Worm (Caenorhabditis elegans) whole organism, L2 larva: Measurements from ENCODE around the gene C14A4.7.

Experiments
- C34F6.9 ChIP-seq: fragments of 150-350 bp; optimal IDR thresholded peaks from 2 replicates; lab custom pipeline; 2014; ENCODE audit warnings: missing biosample characterization, missing genetic modification characterization
- F13H6.1 ChIP-seq: sonication (generic microtip); optimal IDR thresholded peaks from 2 replicates; lab custom pipeline; 2016; ENCODE audit warnings: missing genetic modification characterization, missing compliant biosample characterization
- Y55F3AM.14 ChIP-seq: fragments of 200-800 bp; sonication (Bioruptor generic); optimal IDR thresholded peaks from 2 replicates; lab custom pipeline; 2018; ENCODE audit warnings: mild to moderate bottlenecking, missing genetic modification characterization, missing compliant biosample characterization
- ZK546.5 ChIP-seq: sonication (generic microtip); optimal IDR thresholded peaks from 2 replicates; lab custom pipeline; 2017; ENCODE audit warnings: missing biosample characterization, missing genetic modification characterization
- alr-1 ChIP-seq: fragments of 150-350 bp; optimal IDR thresholded peaks from 2 replicates; lab custom pipeline; 2014; ENCODE audit warnings: missing biosample characterization, missing genetic modification characterization
- aly-2 ChIP-seq: fragments of 150-350 bp; optimal IDR thresholded peaks from 2 replicates; lab custom pipeline; 2014; ENCODE audit warnings: missing biosample characterization, missing genetic modification characterization
- ama-1 ChIP-seq: fragments of 150-350 bp; optimal IDR thresholded peaks from 2 replicates; lab custom pipeline; 2018; ENCODE audit warnings: inconsistent platforms
- blmp-1 ChIP-seq: sonication (generic microtip); optimal IDR thresholded peaks from 2 replicates; lab custom pipeline; 2017; ENCODE audit warnings: missing genetic modification characterization, mild to moderate bottlenecking, missing compliant biosample characterization, antibody characterized with exemption, moderate library complexity; ENCODE audit not compliant: insufficient read depth
- ceh-16 ChIP-seq: fragments of 150-350 bp; optimal IDR thresholded peaks from 2 replicates; lab custom pipeline; 2014; ENCODE audit warnings: missing biosample characterization, missing genetic modification characterization
- ceh-82 ChIP-seq: fragments of 150-350 bp; optimal IDR thresholded peaks from 2 replicates; lab custom pipeline; 2014; ENCODE audit warnings: missing biosample characterization, missing genetic modification characterization
- crh-2 ChIP-seq: sonication (generic microtip); optimal IDR thresholded peaks from 2 replicates; lab custom pipeline; 2017; ENCODE audit warnings: missing biosample characterization, missing genetic modification characterization
- elt-1 ChIP-seq: fragments of 150-350 bp; optimal IDR thresholded peaks from 2 replicates; lab custom pipeline; 2014; ENCODE audit warnings: missing biosample characterization, missing genetic modification characterization
- elt-3 ChIP-seq: sonication (generic microtip); optimal IDR thresholded peaks from 2 replicates; lab custom pipeline; 2017; ENCODE audit warnings: missing biosample characterization, missing genetic modification characterization
- gmeb-1 ChIP-seq: fragments of 150-350 bp; optimal IDR thresholded peaks from 2 replicates; lab custom pipeline; 2014; ENCODE audit warnings: missing biosample characterization, missing genetic modification characterization
- lin-11 ChIP-seq: fragments of 150-350 bp; sonication (generic microtip); optimal IDR thresholded peaks from 2 replicates; lab custom pipeline; 2014; ENCODE audit warnings: missing biosample characterization, missing genetic modification characterization, inconsistent platforms, mixed read lengths
- lin-13 ChIP-seq: fragments of 150-350 bp; optimal IDR thresholded peaks from 2 replicates; lab custom pipeline; 2014; ENCODE audit warnings: missing biosample characterization, missing genetic modification reagents, missing genetic modification characterization
- lin-39 ChIP-seq: fragments of 150-350 bp; optimal IDR thresholded peaks from 2 replicates; lab custom pipeline; 2014; ENCODE audit warnings: missing biosample characterization, missing genetic modification reagents, missing genetic modification characterization
- lsy-2 ChIP-seq, 2 experiments: fragments of 150-350 bp in 1 of 2; sonication (generic microtip) in 1 of 2; optimal IDR thresholded peaks; 2 replicates each; lab custom pipeline; 2014 to 2017; ENCODE audit warnings: missing biosample characterization in 2 of 2, missing genetic modification characterization in 2 of 2
- mab-5 ChIP-seq: fragments of 150-350 bp; optimal IDR thresholded peaks from 2 replicates; lab custom pipeline; 2014; ENCODE audit warnings: missing biosample characterization, missing genetic modification characterization
- mbf-1 ChIP-seq: sonication (generic microtip); optimal IDR thresholded peaks from 2 replicates; lab custom pipeline; 2017; ENCODE audit warnings: missing biosample characterization, missing genetic modification characterization
- nhr-10 ChIP-seq: sonication (generic microtip); optimal IDR thresholded peaks from 2 replicates; lab custom pipeline; 2017; ENCODE audit warnings: missing biosample characterization, missing genetic modification characterization
- nhr-129 ChIP-seq: fragments of 150-350 bp; optimal IDR thresholded peaks from 2 replicates; lab custom pipeline; 2014; ENCODE audit warnings: missing biosample characterization, missing genetic modification characterization
- nhr-21 ChIP-seq: fragments of 150-350 bp; optimal IDR thresholded peaks from 2 replicates; lab custom pipeline; 2014; ENCODE audit warnings: missing biosample characterization, missing genetic modification characterization
- nhr-25 ChIP-seq: fragments of 150-350 bp; sonication (generic microtip); optimal IDR thresholded peaks from 3 replicates; lab custom pipeline; 2014; ENCODE audit warnings: missing biosample characterization, missing genetic modification characterization
- peb-1 ChIP-seq: fragments of 150-350 bp; optimal IDR thresholded peaks from 2 replicates; lab custom pipeline; 2014; ENCODE audit warnings: missing biosample characterization, missing genetic modification characterization
- sem-4 ChIP-seq: fragments of 150-350 bp; optimal IDR thresholded peaks from 2 replicates; lab custom pipeline; 2014; ENCODE audit warnings: missing biosample characterization, missing genetic modification reagents, missing genetic modification characterization
- sma-3 ChIP-seq: sonication (generic microtip); optimal IDR thresholded peaks from 2 replicates; lab custom pipeline; 2016; ENCODE audit warnings: missing genetic modification reagents, missing genetic modification characterization, missing compliant biosample characterization
- sma-9 ChIP-seq, 2 experiments: fragments of 150-350 bp in 1 of 2; sonication (generic microtip) in 1 of 2; optimal IDR thresholded peaks; 2 replicates each; lab custom pipeline; 2014 to 2016; ENCODE audit warnings: missing genetic modification characterization in 2 of 2, mild to moderate bottlenecking in 1 of 2, missing biosample characterization in 1 of 2, missing compliant biosample characterization in 1 of 2, missing genetic modification reagents in 1 of 2, moderate library complexity in 1 of 2
- snpc-4 ChIP-seq: fragments of 150-350 bp; optimal IDR thresholded peaks from 2 replicates; lab custom pipeline; 2014; ENCODE audit warnings: missing biosample characterization, missing genetic modification characterization
- unc-39 ChIP-seq: fragments of 150-350 bp; optimal IDR thresholded peaks from 2 replicates; lab custom pipeline; 2014; ENCODE audit warnings: missing biosample characterization, missing genetic modification characterization
- unc-55 ChIP-seq: fragments of 150-350 bp; sonication (generic microtip); optimal IDR thresholded peaks from 3 replicates; lab custom pipeline; 2014; ENCODE audit warnings: missing biosample characterization, missing genetic modification reagents, missing genetic modification characterization
- unc-62 ChIP-seq: fragments of 150-350 bp; optimal IDR thresholded peaks from 2 replicates; lab custom pipeline; 2014; ENCODE audit warnings: missing biosample characterization, missing genetic modification reagents, missing genetic modification characterization
- ztf-1 ChIP-seq: fragments of 200-800 bp; sonication (Bioruptor generic); conservative IDR thresholded peaks from 2 replicates; pipeline ENCODE4 v1.3.6; 2022; ENCODE audit warnings: missing genetic modification characterization, missing compliant biosample characterization
- ztf-11 ChIP-seq: sonication (generic microtip); optimal IDR thresholded peaks from 2 replicates; lab custom pipeline; 2017; ENCODE audit warnings: missing biosample characterization, missing genetic modification characterization
- ztf-4 ChIP-seq: fragments of 150-350 bp; optimal IDR thresholded peaks from 2 replicates; lab custom pipeline; 2014; ENCODE audit warnings: missing biosample characterization, missing genetic modification characterization

The C14A4.7 gene

ce11 chrII:10547311-10547710, 49.1 kb downstream of the C14A4.7 start:
- peak; percentile 0 for TF ChIP-seq nhr-129 (tag; lab: Kevin White, UChicago)
- no peak for TF ChIP-seq ceh-82
- TF ChIP-seq, all 48 proteins: peak for 1

- TF ChIP-seq sem-4 (tag; lab: Kevin White, UChicago) (no peak), elt-1 (tag; lab: Kevin White, UChicago) (no peak), mbf-1 (no peak), unc-39 (no peak), ztf-11 (tag; lab: Kevin White, UChicago) (no peak), elt-3 (tag; lab: Kevin White, UChicago) (no peak), blmp-1 (no peak), ztf-1 (GFP tag; lab: Robert Waterston, UW) (no peak), nhr-10 (no peak), aly-2 (no peak), nhr-25 (tag; lab: Kevin White, UChicago) (no peak), ztf-4 (tag; lab: Kevin White, UChicago) (peak; percentile 48), alr-1 (tag; lab: Kevin White, UChicago) (no peak), mab-5 (tag; lab: Kevin White, UChicago) (no peak), unc-62 (GFP tag; lab: Kevin White, UChicago) (no peak), lsy-2 (tag; optimal IDR thresholded peaks at IDR 0.05; lab: Kevin White, UChicago) (peak in 1 of 2 experiments; percentile 43), ceh-16 (tag; lab: Kevin White, UChicago) (no peak), lin-13 (GFP tag; lab: Kevin White, UChicago) (no peak), F13H6.1 (tag; lab: Kevin White, UChicago) (no peak), ZK546.5 (tag; lab: Kevin White, UChicago) (no peak), crh-2 (tag; lab: Kevin White, UChicago) (no peak), sma-9 (GFP tag; optimal IDR thresholded peaks at IDR 0.05; lab: Kevin White, UChicago) (no peak), sma-9 (tag; optimal IDR thresholded peaks at IDR 0.05; lab: Kevin White, UChicago) (no peak), peb-1 (tag; lab: Kevin White, UChicago) (no peak), nhr-21 (no peak), ama-1 (peak; percentile 83), unc-55 (GFP tag; lab: Kevin White, UChicago) (peak; percentile 19), C34F6.9 (tag; lab: Kevin White, UChicago) (peak; percentile 9)
- TF ChIP-seq, all 48 proteins: peak for 5
Measured at ce11 chrII:10546784-10547087, 49.6 kb downstream of the C14A4.7 start.

- TF ChIP-seq lsy-2 (tag; optimal IDR thresholded peaks at IDR 0.05; lab: Kevin White, UChicago): no peak
- peak; percentile 7 for TF ChIP-seq nhr-21
- TF ChIP-seq Y55F3AM.14 (GFP tag; lab: Kevin White, UChicago): peak; percentile 20
- TF ChIP-seq ztf-4 (tag; lab: Kevin White, UChicago): peak; percentile 59
- TF ChIP-seq sma-3 (GFP tag; lab: Kevin White, UChicago): peak; percentile 25
- no peak for TF ChIP-seq snpc-4 (tag; lab: Kevin White, UChicago)
- TF ChIP-seq nhr-25 (tag; lab: Kevin White, UChicago): no peak
- no peak for TF ChIP-seq unc-39
- no peak for TF ChIP-seq lin-11 (tag; lab: Kevin White, UChicago)
- peak; percentile 22 for TF ChIP-seq nhr-129 (tag; lab: Kevin White, UChicago)
- no peak for TF ChIP-seq lin-39 (tag; lab: Kevin White, UChicago)
- no peak for TF ChIP-seq gmeb-1 (tag; lab: Kevin White, UChicago)
Measured at ce11 chrII:10545924-10546783, 50.2 kb downstream of the C14A4.7 start.
